Fruit fly (Drosophila melanogaster) S2 (cell line): ENCODE data around the gene RfC3.

ENCODE experiments used
- CG8478 ChIP-seq: fragments of >200 bp; optimal IDR thresholded peaks from 2 replicates; lab custom pipeline; 2018
- CTCF ChIP-seq, 2 experiments: fragments of >200 bp; optimal IDR thresholded peaks; 2 replicates each; lab custom pipeline; 2018

DNA sequence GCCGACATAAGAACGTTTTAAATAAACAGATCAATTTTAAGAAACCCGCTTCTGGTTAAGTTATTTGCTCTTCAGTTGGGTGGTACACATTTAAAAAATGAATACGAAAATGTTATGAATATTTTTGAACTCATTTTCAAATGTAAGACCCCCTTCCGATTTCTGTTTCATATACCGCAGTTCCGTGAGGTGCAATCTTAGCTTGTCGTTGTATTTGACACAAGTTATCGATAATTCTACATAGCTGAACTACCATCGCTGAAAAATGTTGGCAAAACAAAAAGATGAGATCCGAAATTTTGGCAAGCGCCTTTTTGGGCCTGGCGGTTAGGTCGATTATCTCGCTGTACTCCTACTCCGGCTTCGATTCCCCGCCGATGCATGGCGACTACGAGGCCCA lies 39.1 kb upstream of the RfC3 start, which contains the start of gene gny:
- TF ChIP-seq CG8478 (lab: Kevin White, UChicago) (no peak), CTCF (optimal IDR thresholded peaks at IDR 0.05; lab: Kevin White, UChicago) (peak; percentile 12 to 32)
